Fruit fly (Drosophila melanogaster): Measurements from ENCODE around the gene RhoGAP5A.

Gene RhoGAP5A

dm6 chrX:5608472-5608871, 10.1 kb downstream of the RhoGAP5A start:
- TF ChIP-seq D1 (tag; optimal IDR thresholded peaks at IDR 0.05), result no peak
- TF ChIP-seq CG15710 (tag; optimal IDR thresholded peaks at IDR 0.05), result no peak
- peak; percentile 58; the same call in 1 of the 2 replicates for TF ChIP-seq CG32121 (GFP tag; IDR thresholded peaks at IDR 0.05)
- 0 out of 2 replicates have a peak, but pooled peaks have one; percentile 40 for TF ChIP-seq CG10348 (GFP tag; IDR thresholded peaks at IDR 0.05)
- peak; percentile 57; the same call in 1 of the 2 replicates for TF ChIP-seq Ets98B (GFP tag; IDR thresholded peaks at IDR 0.05)
- peak; percentile 68; the same call in 2 of the 3 replicates for TF ChIP-seq fd96Ca (GFP tag; IDR thresholded peaks at IDR 0.05)
- TF ChIP-seq CG4496 (GFP tag; IDR thresholded peaks at IDR 0.05), result peak; percentile 72
- TF ChIP-seq Snoo (tag; optimal IDR thresholded peaks at IDR 0.05), result peak; percentile 61
- 0 out of 2 replicates have a peak, but pooled peaks have one; percentile 32 for TF ChIP-seq CG12605 (GFP tag; IDR thresholded peaks at IDR 0.05)

dm6 chrX:5607647-5608046, 11.0 kb downstream of the RhoGAP5A start:
- TF ChIP-seq CG12605 (GFP tag; IDR thresholded peaks at IDR 0.05) (no peak), CG17806 (tag; optimal IDR thresholded peaks at IDR 0.05) (no peak), CG8159 (tag; optimal IDR thresholded peaks at IDR 0.05) (no peak), D1 (tag; optimal IDR thresholded peaks at IDR 0.05) (no peak), Snoo (tag; optimal IDR thresholded peaks at IDR 0.05) (no peak), EcR (GFP tag; optimal IDR thresholded peaks at IDR 0.05) (no peak), CG14655 (GFP tag; optimal IDR thresholded peaks at IDR 0.05) (no peak), CG13204 (GFP tag; optimal IDR thresholded peaks at IDR 0.05) (no peak), CG10348 (GFP tag; IDR thresholded peaks at IDR 0.05) (no peak), Pif1A (GFP tag; optimal IDR thresholded peaks at IDR 0.05) (no peak), fd96Ca (GFP tag; IDR thresholded peaks at IDR 0.05) (no peak), CG9948 (tag; optimal IDR thresholded peaks at IDR 0.05) (no peak), CG8301 (tag; optimal IDR thresholded peaks at IDR 0.05) (no peak), CG15710 (tag; optimal IDR thresholded peaks at IDR 0.05) (no peak)

dm6 chrX:5606324-5606723, 12.3 kb downstream of the RhoGAP5A start:
- TF ChIP-seq Snoo (tag; optimal IDR thresholded peaks at IDR 0.05) (no peak), CG17806 (tag; optimal IDR thresholded peaks at IDR 0.05) (no peak), Ets98B (GFP tag; IDR thresholded peaks at IDR 0.05) (no peak), EcR (GFP tag; optimal IDR thresholded peaks at IDR 0.05) (no peak), rn (GFP tag; IDR thresholded peaks at IDR 0.05) (no peak), CG15710 (tag; optimal IDR thresholded peaks at IDR 0.05) (no peak), CG32121 (GFP tag; IDR thresholded peaks at IDR 0.05) (no peak), CG8159 (tag; optimal IDR thresholded peaks at IDR 0.05) (no peak), CG10348 (GFP tag; IDR thresholded peaks at IDR 0.05) (no peak), gl (tag; optimal IDR thresholded peaks at IDR 0.05) (no peak), CG9948 (tag; optimal IDR thresholded peaks at IDR 0.05) (no peak), CG4496 (GFP tag; IDR thresholded peaks at IDR 0.05) (no peak), D1 (tag; optimal IDR thresholded peaks at IDR 0.05) (no peak)

dm6 chrX:5604181-5604580, 14.4 kb downstream of the RhoGAP5A start:
- TF ChIP-seq rn (GFP tag; IDR thresholded peaks at IDR 0.05) (no peak), Pif1B (GFP tag; optimal IDR thresholded peaks at IDR 0.05) (no peak), CG15710 (tag; optimal IDR thresholded peaks at IDR 0.05) (no peak), CG9948 (tag; optimal IDR thresholded peaks at IDR 0.05) (no peak), CG4496 (GFP tag; IDR thresholded peaks at IDR 0.05) (no peak), D1 (tag; optimal IDR thresholded peaks at IDR 0.05) (no peak), CG8301 (tag; optimal IDR thresholded peaks at IDR 0.05) (no peak), gl (tag; optimal IDR thresholded peaks at IDR 0.05) (no peak), Ets98B (GFP tag; IDR thresholded peaks at IDR 0.05) (no peak), CG32121 (GFP tag; IDR thresholded peaks at IDR 0.05) (no peak), CG8159 (tag; optimal IDR thresholded peaks at IDR 0.05) (no peak), EcR (GFP tag; optimal IDR thresholded peaks at IDR 0.05) (no peak)

dm6 chrX:5603009-5603408, 15.6 kb downstream of the RhoGAP5A start:
- TF ChIP-seq CG15710 (tag; optimal IDR thresholded peaks at IDR 0.05) (no peak), CG10348 (GFP tag; IDR thresholded peaks at IDR 0.05) (no peak), CG8301 (tag; optimal IDR thresholded peaks at IDR 0.05) (no peak), Snoo (tag; optimal IDR thresholded peaks at IDR 0.05) (no peak), gl (tag; optimal IDR thresholded peaks at IDR 0.05) (no peak), fd96Ca (GFP tag; IDR thresholded peaks at IDR 0.05) (no peak), CG34367 (tag; optimal IDR thresholded peaks at IDR 0.05) (no peak), CG4496 (GFP tag; IDR thresholded peaks at IDR 0.05) (no peak), EcR (GFP tag; optimal IDR thresholded peaks at IDR 0.05) (no peak), Ets98B (GFP tag; IDR thresholded peaks at IDR 0.05) (no peak), Pif1B (GFP tag; optimal IDR thresholded peaks at IDR 0.05) (no peak), Pif1A (GFP tag; optimal IDR thresholded peaks at IDR 0.05) (no peak), CG17806 (tag; optimal IDR thresholded peaks at IDR 0.05) (no peak), CG12605 (GFP tag; IDR thresholded peaks at IDR 0.05) (no peak), CG8159 (tag; optimal IDR thresholded peaks at IDR 0.05) (no peak)

- TF ChIP-seq EcR (GFP tag; optimal IDR thresholded peaks at IDR 0.05) (no peak), CG4496 (GFP tag; IDR thresholded peaks at IDR 0.05) (no peak), CG10348 (GFP tag; IDR thresholded peaks at IDR 0.05) (no peak), Snoo (tag; optimal IDR thresholded peaks at IDR 0.05) (no peak), Pif1A (GFP tag; optimal IDR thresholded peaks at IDR 0.05) (no peak), CG13204 (GFP tag; optimal IDR thresholded peaks at IDR 0.05) (no peak), D1 (tag; optimal IDR thresholded peaks at IDR 0.05) (no peak), CG32121 (GFP tag; IDR thresholded peaks at IDR 0.05) (no peak), CG8159 (tag; optimal IDR thresholded peaks at IDR 0.05) (no peak), CG8301 (tag; optimal IDR thresholded peaks at IDR 0.05) (no peak), CG12605 (GFP tag; IDR thresholded peaks at IDR 0.05) (no peak)
Observed at dm6 chrX:5602308-5602707, 16.3 kb downstream of the RhoGAP5A start.

Measured in whole organism, pupa.